Worm (Caenorhabditis elegans) whole organism, L2 larva: ENCODE measurements around the gene C52D10.3.

Experiments
- ceh-16 ChIP-seq: fragments of 150-350 bp; optimal IDR thresholded peaks from 2 replicates; lab custom pipeline; 2014; ENCODE audit warnings: missing biosample characterization, missing genetic modification characterization
- elt-3 ChIP-seq: sonication (generic microtip); optimal IDR thresholded peaks from 2 replicates; lab custom pipeline; 2017; ENCODE audit warnings: missing biosample characterization, missing genetic modification characterization
- lin-39 ChIP-seq: fragments of 150-350 bp; optimal IDR thresholded peaks from 2 replicates; lab custom pipeline; 2014; ENCODE audit warnings: missing biosample characterization, missing genetic modification reagents, missing genetic modification characterization
- mab-5 ChIP-seq: fragments of 150-350 bp; optimal IDR thresholded peaks from 2 replicates; lab custom pipeline; 2014; ENCODE audit warnings: missing biosample characterization, missing genetic modification characterization
- nhr-10 ChIP-seq: sonication (generic microtip); optimal IDR thresholded peaks from 2 replicates; lab custom pipeline; 2017; ENCODE audit warnings: missing biosample characterization, missing genetic modification characterization
- nhr-11 ChIP-seq: fragments of 150-350 bp; optimal IDR thresholded peaks from 2 replicates; lab custom pipeline; 2014; ENCODE audit warnings: missing biosample characterization, missing genetic modification characterization
- nhr-21 ChIP-seq: fragments of 150-350 bp; optimal IDR thresholded peaks from 2 replicates; lab custom pipeline; 2014; ENCODE audit warnings: missing biosample characterization, missing genetic modification characterization
- nhr-23 ChIP-seq: fragments of 150-350 bp; optimal IDR thresholded peaks from 2 replicates; lab custom pipeline; 2014; ENCODE audit warnings: missing biosample characterization, missing genetic modification reagents, missing genetic modification characterization
- nhr-77 ChIP-seq: fragments of 150-350 bp; optimal IDR thresholded peaks from 2 replicates; lab custom pipeline; 2014; ENCODE audit warnings: missing biosample characterization, missing genetic modification characterization
- snpc-4 ChIP-seq: fragments of 150-350 bp; optimal IDR thresholded peaks from 2 replicates; lab custom pipeline; 2014; ENCODE audit warnings: missing biosample characterization, missing genetic modification characterization
- unc-62 ChIP-seq: fragments of 150-350 bp; optimal IDR thresholded peaks from 2 replicates; lab custom pipeline; 2014; ENCODE audit warnings: missing biosample characterization, missing genetic modification reagents, missing genetic modification characterization
- zag-1 ChIP-seq: fragments of 150-350 bp; optimal IDR thresholded peaks from 2 replicates; lab custom pipeline; 2014; ENCODE audit warnings: missing biosample characterization, missing genetic modification characterization

ce11 chrIV:17150418-17150817 is 25.9 kb upstream of the C52D10.3 start:
- TF ChIP-seq lin-39 (tag; lab: Kevin White, UChicago), result no peak
- TF ChIP-seq zag-1, result no peak
- TF ChIP-seq ceh-16 (tag; lab: Kevin White, UChicago), result no peak
- no peak for TF ChIP-seq nhr-10 (tag; lab: Kevin White, UChicago)
- TF ChIP-seq elt-3 (tag; lab: Kevin White, UChicago), result no peak
- TF ChIP-seq unc-62 (GFP tag; lab: Kevin White, UChicago), result no peak
- no peak for TF ChIP-seq mab-5 (tag; lab: Kevin White, UChicago)
- TF ChIP-seq nhr-11, result no peak
- TF ChIP-seq nhr-21 (tag; lab: Kevin White, UChicago), result no peak
- TF ChIP-seq nhr-23, result no peak
- no peak for TF ChIP-seq snpc-4 (tag; lab: Kevin White, UChicago)
- TF ChIP-seq nhr-77 (tag; lab: Kevin White, UChicago), result no peak
